Fruit fly (Drosophila melanogaster) whole organism, embryonic: ENCODE results near the gene Coa8.

Experiments used
- CG10654 ChIP-seq: fragments of 200-800 bp; sonication (Bioruptor generic); optimal IDR thresholded peaks from 2 replicates; lab custom pipeline; 2016; ENCODE audit warnings: missing biosample characterization, missing genetic modification characterization
- CG12236 ChIP-seq: fragments of 200-800 bp; sonication (Bioruptor generic); optimal IDR thresholded peaks from 2 replicates; lab custom pipeline; 2016; ENCODE audit warnings: missing biosample characterization, missing genetic modification characterization
- CG13123 ChIP-seq: fragments of 200-800 bp; sonication (Bioruptor generic); optimal IDR thresholded peaks from 2 replicates; lab custom pipeline; 2016; ENCODE audit warnings: missing biosample characterization, missing genetic modification characterization
- CG13894 ChIP-seq: fragments of 200-800 bp; sonication (Bioruptor generic); optimal IDR thresholded peaks from 3 replicates; lab custom pipeline; 2018; ENCODE audit warnings: missing biosample characterization, mild to moderate bottlenecking, missing genetic modification characterization, moderate library complexity
- CG15696 ChIP-seq: fragments of 200-800 bp; sonication (Bioruptor generic); optimal IDR thresholded peaks from 2 replicates; lab custom pipeline; 2019; ENCODE audit warnings: missing biosample characterization, mild to moderate bottlenecking, missing genetic modification characterization, moderate library complexity
- CG1602 ChIP-seq: fragments of 200-800 bp; sonication (Bioruptor generic); optimal IDR thresholded peaks from 3 replicates; lab custom pipeline; 2016; ENCODE audit warnings: missing biosample characterization, missing genetic modification characterization
- CG17802 ChIP-seq: fragments of 200-800 bp; sonication (Bioruptor generic); optimal IDR thresholded peaks from 2 replicates; lab custom pipeline; 2018; ENCODE audit warnings: missing biosample characterization, mild to moderate bottlenecking, missing genetic modification characterization, moderate library complexity
- CG30403 ChIP-seq: fragments of 200-800 bp; sonication (Bioruptor generic); optimal IDR thresholded peaks from 3 replicates; lab custom pipeline; 2016; ENCODE audit warnings: missing biosample characterization, missing genetic modification characterization
- CG32772 ChIP-seq: fragments of 200-800 bp; sonication (Bioruptor generic); IDR thresholded peaks from 2 replicates; pipeline ENCODE4 v1.3.6; 2022; ENCODE audit warnings: missing biosample characterization, missing genetic modification characterization
- CG3281 ChIP-seq: fragments of 200-800 bp; sonication (Bioruptor generic); optimal IDR thresholded peaks from 3 replicates; lab custom pipeline; 2017; ENCODE audit warnings: missing biosample characterization, mild to moderate bottlenecking, missing genetic modification characterization
- CG4707 ChIP-seq: fragments of 200-800 bp; sonication (Bioruptor generic); optimal IDR thresholded peaks from 2 replicates; lab custom pipeline; 2018; ENCODE audit warnings: missing biosample characterization, mild to moderate bottlenecking, missing genetic modification characterization, moderate library complexity
- CG4820 ChIP-seq: fragments of 200-800 bp; sonication (Bioruptor generic); optimal IDR thresholded peaks from 3 replicates; lab custom pipeline; 2016; ENCODE audit warnings: missing biosample characterization, missing genetic modification characterization
- CG6654 ChIP-seq: fragments of 200-800 bp; sonication (Bioruptor generic); optimal IDR thresholded peaks from 2 replicates; lab custom pipeline; 2017; ENCODE audit warnings: missing biosample characterization, mild to moderate bottlenecking, missing genetic modification characterization
- CG7372 ChIP-seq: fragments of 200-800 bp; sonication (Bioruptor generic); IDR thresholded peaks from 2 replicates; pipeline ENCODE4 v1.3.6; 2022; ENCODE audit warnings: missing biosample characterization, missing genetic modification characterization
- CG7839 ChIP-seq: fragments of 200-800 bp; sonication (Bioruptor generic); optimal IDR thresholded peaks from 3 replicates; lab custom pipeline; 2018; ENCODE audit warnings: missing biosample characterization, mild to moderate bottlenecking, missing genetic modification characterization, moderate library complexity
- CG7928 ChIP-seq: fragments of 200-800 bp; sonication (Bioruptor generic); optimal IDR thresholded peaks from 2 replicates; lab custom pipeline; 2017; ENCODE audit warnings: missing biosample characterization, mild to moderate bottlenecking, missing genetic modification characterization
- CG8290 ChIP-seq, 3 experiments: fragments of 200-800 bp; sonication (Bioruptor generic); optimal IDR thresholded peaks; 2 replicates each; lab custom pipeline; 2016 to 2019; ENCODE audit warnings: missing biosample characterization in 3 of 3, missing genetic modification characterization in 3 of 3, mild to moderate bottlenecking in 2 of 3, moderate library complexity in 1 of 3
- CG9437 ChIP-seq: fragments of 200-800 bp; sonication (Bioruptor generic); optimal IDR thresholded peaks from 2 replicates; lab custom pipeline; 2018; ENCODE audit warnings: missing biosample characterization, mild to moderate bottlenecking, missing genetic modification characterization
- Camta ChIP-seq: fragments of 200-800 bp; sonication (Bioruptor generic); optimal IDR thresholded peaks from 2 replicates; lab custom pipeline; 2016; ENCODE audit warnings: missing biosample characterization, missing genetic modification characterization
- Deaf1 ChIP-seq: fragments of 200-800 bp; optimal IDR thresholded peaks from 3 replicates; lab custom pipeline; 2019; ENCODE audit warnings: missing biosample characterization, mild to moderate bottlenecking, missing genetic modification characterization, moderate library complexity
- Drgx ChIP-seq: fragments of 200-800 bp; sonication (Bioruptor generic); IDR thresholded peaks from 2 replicates; pipeline ENCODE4 v1.3.6; 2022; ENCODE audit warnings: missing biosample characterization, missing genetic modification characterization
- GATAe ChIP-seq: fragments of 200-800 bp; sonication (Bioruptor generic); conservative IDR thresholded peaks from 2 replicates; pipeline ENCODE4 v1.3.6; 2022; ENCODE audit warnings: missing biosample characterization, missing genetic modification characterization
- HHEX ChIP-seq: fragments of 200-800 bp; sonication (Bioruptor generic); optimal IDR thresholded peaks from 3 replicates; lab custom pipeline; 2017; ENCODE audit warnings: missing biosample characterization, mild to moderate bottlenecking, missing genetic modification characterization, missing genetic modification reagents
- HLH3B ChIP-seq: fragments of 200-800 bp; sonication (Bioruptor generic); IDR thresholded peaks from 2 replicates; pipeline ENCODE4 v1.3.6; 2022; ENCODE audit warnings: missing biosample characterization, missing genetic modification characterization
- HmgD ChIP-seq: fragments of 200-800 bp; sonication (Bioruptor generic); optimal IDR thresholded peaks from 3 replicates; lab custom pipeline; 2016; ENCODE audit warnings: missing biosample characterization, missing genetic modification characterization
- HmgZ ChIP-seq: fragments of 200-800 bp; sonication (Bioruptor generic); optimal IDR thresholded peaks from 2 replicates; lab custom pipeline; 2018; ENCODE audit warnings: missing biosample characterization, mild to moderate bottlenecking, missing genetic modification characterization
- NFAT ChIP-seq: fragments of 200-800 bp; sonication (Bioruptor generic); IDR thresholded peaks from 2 replicates; pipeline ENCODE4 v1.3.6; 2022; ENCODE audit warnings: missing biosample characterization, missing genetic modification characterization
- Pdp1 ChIP-seq, 2 experiments: fragments of 200-800 bp; sonication (Bioruptor generic); optimal IDR thresholded peaks; 3 replicates each; lab custom pipeline; 2016; ENCODE audit warnings: missing biosample characterization in 2 of 2, missing genetic modification characterization in 2 of 2, mild to moderate bottlenecking in 1 of 2, moderate library complexity in 1 of 2
- Scr ChIP-seq: fragments of 200-800 bp; sonication (Bioruptor generic); IDR thresholded peaks from 2 replicates; pipeline ENCODE4 v1.3.6; 2022; ENCODE audit warnings: missing biosample characterization, missing genetic modification characterization; ENCODE audit not compliant: partially characterized antibody
- Spps ChIP-seq: fragments of 200-800 bp; sonication (Bioruptor generic); optimal IDR thresholded peaks from 2 replicates; lab custom pipeline; 2018; ENCODE audit warnings: missing biosample characterization, mild to moderate bottlenecking, missing genetic modification characterization
- Sry-δ ChIP-seq: fragments of 200-800 bp; sonication (Bioruptor generic); optimal IDR thresholded peaks from 2 replicates; lab custom pipeline; 2016; ENCODE audit warnings: missing biosample characterization, missing genetic modification characterization
- Xbp1 ChIP-seq: fragments of 200-800 bp; sonication (Bioruptor generic); optimal IDR thresholded peaks from 3 replicates; lab custom pipeline; 2016; ENCODE audit warnings: missing biosample characterization, mild to moderate bottlenecking, missing genetic modification characterization
- ap ChIP-seq: fragments of 200-800 bp; sonication (Bioruptor generic); IDR thresholded peaks from 2 replicates; pipeline ENCODE4 v1.3.6; 2022; ENCODE audit warnings: missing biosample characterization, missing genetic modification characterization
- chm ChIP-seq: fragments of 200-800 bp; sonication (Bioruptor generic); IDR thresholded peaks from 2 replicates; pipeline ENCODE4 v1.3.6; 2022; ENCODE audit warnings: missing biosample characterization, missing genetic modification characterization
- exex ChIP-seq: fragments of 200-800 bp; sonication (Bioruptor generic); optimal IDR thresholded peaks from 4 replicates; lab custom pipeline; 2018; ENCODE audit warnings: missing biosample characterization, mild to moderate bottlenecking, missing genetic modification characterization, moderate library complexity
- fd64A ChIP-seq: fragments of 200-800 bp; sonication (Bioruptor generic); optimal IDR thresholded peaks from 3 replicates; lab custom pipeline; 2018; ENCODE audit warnings: missing biosample characterization, mild to moderate bottlenecking, missing genetic modification characterization
- gem ChIP-seq: fragments of 200-800 bp; sonication (Bioruptor generic); optimal IDR thresholded peaks from 2 replicates; lab custom pipeline; 2019; ENCODE audit warnings: missing biosample characterization, mild to moderate bottlenecking, missing genetic modification characterization, moderate library complexity
- jigr1 ChIP-seq: fragments of 200-800 bp; sonication (Bioruptor generic); IDR thresholded peaks from 3 replicates; pipeline ENCODE4 v1.3.6; 2022; ENCODE audit warnings: missing biosample characterization, missing genetic modification characterization
- lmd ChIP-seq: fragments of 200-800 bp; sonication (Bioruptor generic); IDR thresholded peaks from 2 replicates; pipeline ENCODE4 v1.3.6; 2022; ENCODE audit warnings: missing biosample characterization, missing genetic modification characterization
- lov ChIP-seq, 2 experiments: fragments of 200-800 bp in 1 of 2; fragments of >200 bp in 1 of 2; sonication (Bioruptor generic) in 1 of 2; IDR thresholded peaks in 1 of 2; optimal IDR thresholded peaks in 1 of 2; 2 replicates in 1 of 2; 3 replicates in 1 of 2; pipeline versions ENCODE4 v1.3.6 to Lab custom; 2017 to 2022; ENCODE audit warnings: missing biosample characterization in 1 of 2, missing genetic modification characterization in 1 of 2
- mirr ChIP-seq: fragments of 200-800 bp; sonication (Bioruptor generic); optimal IDR thresholded peaks from 3 replicates; lab custom pipeline; 2018; ENCODE audit warnings: missing biosample characterization, mild to moderate bottlenecking, missing genetic modification characterization
- pzg ChIP-seq: fragments of 200-800 bp; sonication (Bioruptor generic); optimal IDR thresholded peaks from 3 replicates; lab custom pipeline; 2018; ENCODE audit warnings: missing biosample characterization, mild to moderate bottlenecking, missing genetic modification characterization, moderate library complexity
- sd ChIP-seq: fragments of 200-800 bp; sonication (Bioruptor generic); optimal IDR thresholded peaks from 3 replicates; lab custom pipeline; 2018; ENCODE audit warnings: missing biosample characterization, mild to moderate bottlenecking, missing genetic modification characterization, moderate library complexity
- sob ChIP-seq: fragments of 200-800 bp; sonication (Bioruptor generic); IDR thresholded peaks from 2 replicates; pipeline ENCODE4 v1.3.6; 2022; ENCODE audit warnings: missing biosample characterization, missing genetic modification characterization
- sqz ChIP-seq: fragments of 200-800 bp; sonication (Bioruptor generic); optimal IDR thresholded peaks from 3 replicates; lab custom pipeline; 2018; ENCODE audit warnings: missing biosample characterization, mild to moderate bottlenecking, missing genetic modification characterization
- twi ChIP-seq: fragments of 200-800 bp; optimal IDR thresholded peaks from 2 replicates; lab custom pipeline; 2019; ENCODE audit warnings: missing biosample characterization, mild to moderate bottlenecking, missing genetic modification characterization, moderate library complexity
- usp ChIP-seq: fragments of >200 bp; optimal IDR thresholded peaks from 2 replicates; lab custom pipeline; 2017; ENCODE audit warnings: missing biosample characterization, missing genetic modification characterization
- vnd ChIP-seq: fragments of 200-800 bp; sonication (Bioruptor generic); IDR thresholded peaks from 3 replicates; pipeline ENCODE4 v1.3.6; 2022; ENCODE audit warnings: missing biosample characterization, missing genetic modification characterization; ENCODE audit not compliant: partially characterized antibody
- z ChIP-seq: fragments of 200-800 bp; sonication (Bioruptor generic); IDR thresholded peaks from 3 replicates; pipeline ENCODE4 v1.3.6; 2022; ENCODE audit warnings: missing biosample characterization, missing genetic modification characterization
- zf30C ChIP-seq: fragments of 200-800 bp; sonication (Bioruptor generic); optimal IDR thresholded peaks from 3 replicates; lab custom pipeline; 2018; ENCODE audit warnings: missing biosample characterization, mild to moderate bottlenecking, missing genetic modification characterization

The Coa8 gene

DNA sequence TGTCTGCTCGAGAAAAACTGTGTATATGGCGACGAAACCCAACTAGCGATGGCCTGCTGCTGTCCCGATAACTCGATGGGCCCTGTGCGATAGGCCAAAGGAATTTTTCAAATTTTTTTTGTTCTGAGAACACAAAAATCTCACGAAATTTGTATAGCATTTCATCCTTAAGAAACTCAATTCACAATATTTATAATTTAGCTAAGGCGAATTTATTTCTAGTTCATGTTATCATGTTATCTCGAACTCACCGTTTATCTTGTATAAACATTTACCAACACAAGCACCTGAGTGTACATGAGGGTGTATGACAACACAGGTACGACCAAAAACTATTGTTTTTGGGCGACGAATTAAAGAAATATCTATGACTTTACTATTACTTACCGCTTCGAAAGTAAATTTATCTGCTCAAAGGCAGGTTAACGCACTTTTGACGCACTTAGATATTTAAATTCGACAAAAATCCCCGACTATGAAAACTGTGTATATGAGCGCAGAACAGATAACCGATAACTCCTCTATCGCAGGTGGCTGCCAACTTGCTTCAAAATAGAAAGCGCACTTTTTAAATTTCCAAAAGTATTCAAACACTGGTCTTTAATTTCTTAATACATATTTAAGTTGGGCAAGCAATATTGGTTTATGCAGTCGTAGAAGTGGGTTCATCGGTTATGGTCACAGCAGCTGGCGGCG, 20.2 kb downstream of the Coa8 start, which contains the start of gene arm (continued):
- no peak for TF ChIP-seq Deaf1 (tag; lab: Kevin White, UChicago)
- no peak for TF ChIP-seq Scr (GFP tag; lab: Robert Waterston, UW)
- no peak for TF ChIP-seq HLH3B (GFP tag; lab: Robert Waterston, UW)
- peak; percentile 24 for TF ChIP-seq CG17802 (tag; lab: Kevin White, UChicago)
- no peak for TF ChIP-seq CG12236 (GFP tag; lab: Kevin White, UChicago)
- no peak for TF ChIP-seq lmd (GFP tag; lab: Robert Waterston, UW)
- no peak for TF ChIP-seq CG13894
- TF ChIP-seq CG7372, result no peak
- TF ChIP-seq CG1602 (GFP tag; lab: Kevin White, UChicago), result no peak
- no peak for TF ChIP-seq vnd (GFP tag; lab: Robert Waterston, UW)
- TF ChIP-seq CG10654 (GFP tag; lab: Kevin White, UChicago), result no peak
- TF ChIP-seq HmgD (GFP tag; lab: Kevin White, UChicago), result no peak
- no peak for TF ChIP-seq sob (GFP tag; lab: Robert Waterston, UW)
- TF ChIP-seq CG7839 (tag; lab: Kevin White, UChicago), result no peak
- no peak for TF ChIP-seq z (GFP tag; lab: Robert Waterston, UW)
- TF ChIP-seq HHEX (GFP tag; lab: Kevin White, UChicago), result no peak
- TF ChIP-seq CG8290 (GFP tag; optimal IDR thresholded peaks at IDR 0.05; lab: Kevin White, UChicago), result no peak
- no peak for TF ChIP-seq CG8290 (tag; optimal IDR thresholded peaks at IDR 0.05; lab: Kevin White, UChicago)
- TF ChIP-seq GATAe (GFP tag; lab: Robert Waterston, UW), result no peak
- no peak for TF ChIP-seq HmgZ (tag; lab: Kevin White, UChicago)
- no peak for TF ChIP-seq gem
- peak; percentile 26 for TF ChIP-seq CG4820 (GFP tag; lab: Kevin White, UChicago)
- no peak for TF ChIP-seq ap (GFP tag; lab: Robert Waterston, UW)
- no peak for TF ChIP-seq CG3281 (GFP tag; lab: Kevin White, UChicago)
- no peak for TF ChIP-seq CG4707 (GFP tag; lab: Kevin White, UChicago)
- TF ChIP-seq lov (optimal IDR thresholded peaks at IDR 0.05; lab: Kevin White, UChicago), result no peak
- no peak for TF ChIP-seq lov (GFP tag; IDR thresholded peaks at IDR 0.05; lab: Robert Waterston, UW)
- no peak for TF ChIP-seq sd (tag; lab: Kevin White, UChicago)
- no peak for TF ChIP-seq chm (GFP tag; lab: Robert Waterston, UW)
- no peak for TF ChIP-seq exex
- no peak for TF ChIP-seq mirr (GFP tag; lab: Kevin White, UChicago)
- no peak for TF ChIP-seq twi (tag; lab: Kevin White, UChicago)
- TF ChIP-seq CG6654 (GFP tag; lab: Kevin White, UChicago), result no peak
- TF ChIP-seq Drgx (GFP tag; lab: Robert Waterston, UW), result no peak
- TF ChIP-seq Xbp1 (GFP tag; lab: Kevin White, UChicago), result no peak
- TF ChIP-seq NFAT, result no peak
- TF ChIP-seq Sry-δ (GFP tag; lab: Kevin White, UChicago), result peak; percentile 77
- no peak for TF ChIP-seq zf30C
- TF ChIP-seq Pdp1 (GFP tag; optimal IDR thresholded peaks at IDR 0.05; lab: Kevin White, UChicago), result peak in 1 of 2 experiments; percentile 21
- TF ChIP-seq CG9437, result no peak
- no peak for TF ChIP-seq Spps (tag; lab: Kevin White, UChicago)
- TF ChIP-seq Camta (GFP tag; lab: Kevin White, UChicago), result no peak
- peak; percentile 21 for TF ChIP-seq CG30403
- no peak for TF ChIP-seq fd64A
- no peak for TF ChIP-seq CG32772 (GFP tag; lab: Robert Waterston, UW)
- TF ChIP-seq pzg (GFP tag; lab: Kevin White, UChicago), result peak; percentile 29
- peak; percentile 23 for TF ChIP-seq sqz
- no peak for TF ChIP-seq jigr1 (GFP tag; lab: Robert Waterston, UW)
- no peak for TF ChIP-seq CG13123 (GFP tag; lab: Kevin White, UChicago)
- no peak for TF ChIP-seq CG7928 (GFP tag; lab: Kevin White, UChicago)
- no peak for TF ChIP-seq usp
- no peak for TF ChIP-seq CG15696 (tag; lab: Kevin White, UChicago)
